Worm (Caenorhabditis elegans) whole organism, L3 larva: Measurements from ENCODE around the gene pals-39.

ENCODE experiments used
- aly-2 ChIP-seq: fragments of 150-350 bp; optimal IDR thresholded peaks from 2 replicates; lab custom pipeline; 2014; ENCODE audit warnings: missing biosample characterization, missing genetic modification characterization
- ama-1 ChIP-seq: fragments of 150-350 bp; optimal IDR thresholded peaks from 2 replicates; lab custom pipeline; 2018
- ceh-82 ChIP-seq: fragments of 150-350 bp; optimal IDR thresholded peaks from 2 replicates; lab custom pipeline; 2014; ENCODE audit warnings: missing biosample characterization, missing genetic modification characterization
- elt-1 ChIP-seq: fragments of 150-350 bp; optimal IDR thresholded peaks from 2 replicates; lab custom pipeline; 2014; ENCODE audit warnings: missing biosample characterization, missing genetic modification characterization
- elt-3 ChIP-seq, 3 experiments: fragments of 150-350 bp in 1 of 3; sonication (generic microtip) in 2 of 3; optimal IDR thresholded peaks; 2 replicates in 2 of 3; 4 replicates in 1 of 3; lab custom pipeline; 2014 to 2017; ENCODE audit warnings: missing biosample characterization in 3 of 3, missing genetic modification characterization in 3 of 3
- fos-1 ChIP-seq: fragments of 150-350 bp; optimal IDR thresholded peaks from 2 replicates; lab custom pipeline; 2014; ENCODE audit warnings: missing biosample characterization, missing genetic modification characterization
- mdl-1 ChIP-seq: fragments of 150-350 bp; optimal IDR thresholded peaks from 2 replicates; lab custom pipeline; 2014; ENCODE audit warnings: missing biosample characterization, missing genetic modification characterization
- nhr-11 ChIP-seq: fragments of 150-350 bp; optimal IDR thresholded peaks from 2 replicates; lab custom pipeline; 2014; ENCODE audit warnings: missing biosample characterization, missing genetic modification characterization
- nhr-237 ChIP-seq: fragments of 150-350 bp; optimal IDR thresholded peaks from 2 replicates; lab custom pipeline; 2014; ENCODE audit warnings: missing biosample characterization, missing genetic modification characterization
- nhr-28 ChIP-seq: fragments of 150-350 bp; optimal IDR thresholded peaks from 2 replicates; lab custom pipeline; 2014; ENCODE audit warnings: missing biosample characterization, missing genetic modification characterization
- sea-2 ChIP-seq: fragments of 150-350 bp; sonication (generic microtip); optimal IDR thresholded peaks from 4 replicates; lab custom pipeline; 2014; ENCODE audit warnings: missing biosample characterization, missing genetic modification reagents, missing genetic modification characterization
- skn-1 ChIP-seq: fragments of 150-350 bp; optimal IDR thresholded peaks from 2 replicates; lab custom pipeline; 2014; ENCODE audit warnings: missing biosample characterization, missing genetic modification characterization
- tbx-2 ChIP-seq: sonication (generic microtip); optimal IDR thresholded peaks from 2 replicates; lab custom pipeline; 2016; ENCODE audit warnings: mild to moderate bottlenecking, missing genetic modification characterization, missing compliant biosample characterization
- unc-62 ChIP-seq: fragments of 150-350 bp; sonication (generic microtip); optimal IDR thresholded peaks from 4 replicates; lab custom pipeline; 2014; ENCODE audit warnings: missing biosample characterization, missing genetic modification reagents, missing genetic modification characterization

- TF ChIP-seq unc-62 (no peak), elt-1 (tag; lab: Kevin White, UChicago) (peak; percentile 34), nhr-11 (peak; percentile 26), nhr-28 (tag; lab: Kevin White, UChicago) (no peak), mdl-1 (tag; lab: Kevin White, UChicago) (no peak), ama-1 (peak; percentile 32), ceh-82 (tag; lab: Kevin White, UChicago) (peak; percentile 58), nhr-237 (tag; lab: Kevin White, UChicago) (no peak), elt-3 (tag; optimal IDR thresholded peaks at IDR 0.05; lab: Kevin White, UChicago) (no peak), aly-2 (no peak), fos-1 (no peak), skn-1 (tag; lab: Kevin White, UChicago) (no peak), sea-2 (GFP tag; lab: Kevin White, UChicago) (no peak), tbx-2 (tag; lab: Kevin White, UChicago) (peak; percentile 81)
Measured at ce11 chrV:12465399-12465798, 21.7 kb upstream of the pals-39 start.
